Worm (Caenorhabditis elegans) whole organism, young adult: ENCODE measurements around the gene jip-1.

Experiments
- F39B2.1 ChIP-seq: fragments of 200-800 bp; sonication (Bioruptor generic); IDR thresholded peaks from 2 replicates; pipeline ENCODE4 v1.3.6; 2022; ENCODE audit warnings: missing genetic modification reagents, missing genetic modification characterization, missing compliant biosample characterization
- K11D2.4 ChIP-seq: fragments of 200-800 bp; sonication (Bioruptor generic); IDR thresholded peaks from 2 replicates; pipeline ENCODE4 v1.3.6; 2022; ENCODE audit warnings: missing genetic modification reagents, missing genetic modification characterization, missing compliant biosample characterization
- Y79H2A.3 ChIP-seq: fragments of 200-800 bp; sonication (Bioruptor generic); conservative IDR thresholded peaks from 2 replicates; pipeline ENCODE4 v1.3.6; 2022; ENCODE audit warnings: missing genetic modification reagents, missing genetic modification characterization, missing compliant biosample characterization
- ama-1 ChIP-seq, 3 experiments: fragments of 150-350 bp in 1 of 3; sonication (generic microtip) in 2 of 3; optimal IDR thresholded peaks; 2 replicates each; lab custom pipeline; 2014 to 2018; ENCODE audit warnings: missing biosample characterization in 2 of 3, missing genetic modification characterization in 2 of 3, missing genetic modification reagents in 2 of 3
- ets-4 ChIP-seq: fragments of 200-800 bp; sonication (Bioruptor generic); optimal IDR thresholded peaks from 2 replicates; lab custom pipeline; 2018; ENCODE audit warnings: mild to moderate bottlenecking, missing genetic modification characterization, missing compliant biosample characterization
- madf-10 ChIP-seq: sonication (generic microtip); optimal IDR thresholded peaks from 2 replicates; lab custom pipeline; 2016; ENCODE audit warnings: mild to moderate bottlenecking, missing genetic modification characterization, missing compliant biosample characterization
- mxl-1 ChIP-seq: sonication (generic microtip); optimal IDR thresholded peaks from 2 replicates; lab custom pipeline; 2016; ENCODE audit warnings: missing genetic modification characterization, missing compliant biosample characterization
- rcor-1 ChIP-seq: fragments of 200-800 bp; sonication (Bioruptor generic); IDR thresholded peaks from 2 replicates; pipeline ENCODE4 v1.3.6; 2022; ENCODE audit warnings: missing genetic modification reagents, missing genetic modification characterization, missing compliant biosample characterization
- sea-2 ChIP-seq: fragments of 200-800 bp; sonication (Bioruptor generic); IDR thresholded peaks from 2 replicates; pipeline ENCODE4 v1.3.6; 2022; ENCODE audit warnings: missing genetic modification characterization, missing compliant biosample characterization
- sptf-2 ChIP-seq: fragments of 200-800 bp; sonication (Bioruptor generic); optimal IDR thresholded peaks from 2 replicates; lab custom pipeline; 2018; ENCODE audit warnings: mild to moderate bottlenecking, missing genetic modification characterization, missing compliant biosample characterization
- unc-130 ChIP-seq: sonication (generic microtip); optimal IDR thresholded peaks from 2 replicates; lab custom pipeline; 2016; ENCODE audit warnings: missing genetic modification reagents, missing genetic modification characterization, missing compliant biosample characterization
- unc-62 ChIP-seq: fragments of 150-350 bp; optimal IDR thresholded peaks from 2 replicates; lab custom pipeline; 2014; ENCODE audit warnings: missing biosample characterization, missing genetic modification reagents, missing genetic modification characterization
- ztf-3 ChIP-seq: fragments of 200-800 bp; sonication (Bioruptor generic); optimal IDR thresholded peaks from 2 replicates; lab custom pipeline; 2018; ENCODE audit warnings: mild to moderate bottlenecking, missing genetic modification characterization, missing compliant biosample characterization

- TF ChIP-seq rcor-1 (GFP tag; lab: Robert Waterston, UW) (no peak), sea-2 (GFP tag; lab: Robert Waterston, UW) (no peak), ama-1 (optimal IDR thresholded peaks at IDR 0.05; lab: Kevin White, UChicago) (no peak), ama-1 (GFP tag; optimal IDR thresholded peaks at IDR 0.05; lab: Kevin White, UChicago) (no peak), F39B2.1 (GFP tag; lab: Robert Waterston, UW) (no peak), ets-4 (GFP tag; lab: Kevin White, UChicago) (no peak), unc-62 (no peak), unc-130 (GFP tag; lab: Kevin White, UChicago) (no peak), mxl-1 (tag; lab: Kevin White, UChicago) (no peak), madf-10 (tag; lab: Kevin White, UChicago) (no peak), Y79H2A.3 (GFP tag; lab: Robert Waterston, UW) (no peak), K11D2.4 (GFP tag; lab: Robert Waterston, UW) (no peak), ztf-3 (no peak), sptf-2 (GFP tag; lab: Kevin White, UChicago) (no peak)
Observed at ce11 chrII:1297697-1298093, 29.1 kb upstream of the jip-1 start.
